Fruit fly (Drosophila melanogaster): ENCODE measurements around the gene rngo.

dm6 chrX:16441245-16441644, at the start of gene rngo, which contains the start of gene Cdc50:
- TF ChIP-seq CG8478 (optimal IDR thresholded peaks at IDR 0.05), result no peak
- no peak for TF ChIP-seq CTCF (optimal IDR thresholded peaks at IDR 0.05)
